Fruit fly (Drosophila melanogaster) whole organism, embryonic: ENCODE measurements around the gene CG43759.

Experiments used
- CG10366 ChIP-seq: fragments of 200-800 bp; sonication (Bioruptor generic); IDR thresholded peaks from 2 replicates; pipeline ENCODE4 v1.3.6; 2022; ENCODE audit warnings: missing biosample characterization, missing genetic modification characterization
- CG10654 ChIP-seq: fragments of 200-800 bp; sonication (Bioruptor generic); optimal IDR thresholded peaks from 2 replicates; lab custom pipeline; 2016; ENCODE audit warnings: missing biosample characterization, missing genetic modification characterization
- CG10959 ChIP-seq: fragments of 200-800 bp; sonication (Bioruptor generic); IDR thresholded peaks from 2 replicates; pipeline ENCODE4 v1.3.6; 2022; ENCODE audit warnings: missing biosample characterization, missing genetic modification characterization
- CG11456 ChIP-seq: fragments of 200-800 bp; sonication (Bioruptor generic); IDR thresholded peaks from 3 replicates; pipeline ENCODE4 v1.3.6; 2022; ENCODE audit warnings: missing biosample characterization, missing genetic modification characterization
- CG12219 ChIP-seq: fragments of 200-800 bp; sonication (Bioruptor generic); optimal IDR thresholded peaks from 3 replicates; lab custom pipeline; 2018; ENCODE audit warnings: missing biosample characterization, mild to moderate bottlenecking, missing genetic modification characterization
- CG13296 ChIP-seq: fragments of 200-800 bp; sonication (Bioruptor generic); optimal IDR thresholded peaks from 3 replicates; lab custom pipeline; 2018; ENCODE audit warnings: missing biosample characterization, mild to moderate bottlenecking, missing genetic modification characterization
- CG14441 ChIP-seq: fragments of 200-800 bp; sonication (Bioruptor generic); IDR thresholded peaks from 2 replicates; pipeline ENCODE4 v1.3.6; 2022; ENCODE audit warnings: missing biosample characterization, missing genetic modification characterization
- CG15269 ChIP-seq: fragments of 200-800 bp; sonication (Bioruptor generic); optimal IDR thresholded peaks from 2 replicates; lab custom pipeline; 2018; ENCODE audit warnings: missing biosample characterization, mild to moderate bottlenecking, missing genetic modification characterization, moderate library complexity
- CG15514 ChIP-seq: fragments of 200-800 bp; sonication (Bioruptor generic); optimal IDR thresholded peaks from 3 replicates; lab custom pipeline; 2017; ENCODE audit warnings: missing biosample characterization, missing genetic modification characterization, mild to moderate bottlenecking, moderate library complexity, missing genetic modification reagents
- CG1603 ChIP-seq: fragments of 200-800 bp; sonication (Bioruptor generic); optimal IDR thresholded peaks from 2 replicates; lab custom pipeline; 2019; ENCODE audit warnings: missing biosample characterization, mild to moderate bottlenecking, missing genetic modification characterization, moderate library complexity
- CG17612 ChIP-seq: fragments of 200-800 bp; sonication (Bioruptor generic); IDR thresholded peaks from 2 replicates; pipeline ENCODE4 v1.3.6; 2022; ENCODE audit warnings: missing biosample characterization, missing genetic modification characterization
- CG1832 ChIP-seq: fragments of 200-800 bp; sonication (Bioruptor generic); optimal IDR thresholded peaks from 2 replicates; lab custom pipeline; 2017; ENCODE audit warnings: missing biosample characterization, mild to moderate bottlenecking, missing genetic modification characterization, inconsistent platforms
- CG18764 ChIP-seq: fragments of 200-800 bp; sonication (Bioruptor generic); optimal IDR thresholded peaks from 3 replicates; lab custom pipeline; 2016; ENCODE audit warnings: missing biosample characterization, missing genetic modification characterization
- CG2712 ChIP-seq: fragments of 200-800 bp; optimal IDR thresholded peaks from 3 replicates; lab custom pipeline; 2019; ENCODE audit warnings: missing biosample characterization, mild to moderate bottlenecking, missing genetic modification characterization, moderate library complexity
- CG6272 ChIP-seq: fragments of 200-800 bp; sonication (Bioruptor generic); IDR thresholded peaks from 2 replicates; pipeline ENCODE4 v1.3.6; 2022; ENCODE audit warnings: missing biosample characterization, missing genetic modification characterization
- CG7357 ChIP-seq: fragments of 200-800 bp; sonication (Bioruptor generic); IDR thresholded peaks from 3 replicates; pipeline ENCODE4 v1.3.6; 2022; ENCODE audit warnings: missing biosample characterization, missing genetic modification characterization
- CG7928 ChIP-seq: fragments of 200-800 bp; sonication (Bioruptor generic); optimal IDR thresholded peaks from 2 replicates; lab custom pipeline; 2017; ENCODE audit warnings: missing biosample characterization, mild to moderate bottlenecking, missing genetic modification characterization
- CG8290 ChIP-seq, 3 experiments: fragments of 200-800 bp; sonication (Bioruptor generic); optimal IDR thresholded peaks; 2 replicates each; lab custom pipeline; 2016 to 2019; ENCODE audit warnings: missing biosample characterization in 3 of 3, missing genetic modification characterization in 3 of 3, mild to moderate bottlenecking in 2 of 3, moderate library complexity in 1 of 3
- CG9727 ChIP-seq: fragments of 200-800 bp; sonication (Bioruptor generic); optimal IDR thresholded peaks from 3 replicates; lab custom pipeline; 2017; ENCODE audit warnings: missing biosample characterization, mild to moderate bottlenecking, missing genetic modification characterization
- CG9797 ChIP-seq: fragments of 200-800 bp; sonication (Bioruptor generic); optimal IDR thresholded peaks from 3 replicates; lab custom pipeline; 2018; ENCODE audit warnings: missing biosample characterization, mild to moderate bottlenecking, missing genetic modification characterization
- CG9876 ChIP-seq: fragments of 200-800 bp; sonication (Bioruptor generic); optimal IDR thresholded peaks from 2 replicates; lab custom pipeline; 2016; ENCODE audit warnings: missing biosample characterization, missing genetic modification characterization
- CTCF ChIP-seq: fragments of 200-800 bp; sonication (Bioruptor generic); optimal IDR thresholded peaks from 2 replicates; lab custom pipeline; 2017; ENCODE audit warnings: missing biosample characterization, mild to moderate bottlenecking, missing genetic modification characterization, moderate library complexity
- Deaf1 ChIP-seq: fragments of 200-800 bp; optimal IDR thresholded peaks from 3 replicates; lab custom pipeline; 2019; ENCODE audit warnings: missing biosample characterization, mild to moderate bottlenecking, missing genetic modification characterization, moderate library complexity
- Dek ChIP-seq: fragments of 200-800 bp; sonication (Bioruptor generic); optimal IDR thresholded peaks from 3 replicates; lab custom pipeline; 2019; ENCODE audit warnings: missing biosample characterization, mild to moderate bottlenecking, missing genetic modification characterization, moderate library complexity
- HLH3B ChIP-seq: fragments of 200-800 bp; sonication (Bioruptor generic); IDR thresholded peaks from 2 replicates; pipeline ENCODE4 v1.3.6; 2022; ENCODE audit warnings: missing biosample characterization, missing genetic modification characterization
- HLH4C ChIP-seq: fragments of 200-800 bp; sonication (Bioruptor generic); IDR thresholded peaks from 3 replicates; pipeline ENCODE4 v1.3.6; 2022; ENCODE audit warnings: missing biosample characterization, missing genetic modification characterization; ENCODE audit not compliant: partially characterized antibody
- Hmr ChIP-seq: fragments of 200-800 bp; sonication (Bioruptor generic); optimal IDR thresholded peaks from 3 replicates; lab custom pipeline; 2017; ENCODE audit warnings: mild to moderate bottlenecking, missing biosample characterization, missing genetic modification reagents, missing genetic modification characterization
- Hsf ChIP-seq: fragments of 200-800 bp; sonication (Bioruptor generic); optimal IDR thresholded peaks from 3 replicates; lab custom pipeline; 2016; ENCODE audit warnings: missing biosample characterization, missing genetic modification characterization
- Mad ChIP-seq: fragments of 200-800 bp; sonication (Bioruptor generic); optimal IDR thresholded peaks from 2 replicates; lab custom pipeline; 2016; ENCODE audit warnings: missing biosample characterization, missing genetic modification characterization
- Med ChIP-seq: fragments of 200-800 bp; sonication (Bioruptor generic); peaks from one replicate; lab custom pipeline; 2016; ENCODE audit warnings: missing biosample characterization, missing genetic modification characterization, mild to moderate bottlenecking, inconsistent platforms, moderate library complexity
- Mrtf ChIP-seq: fragments of 200-800 bp; sonication (Bioruptor generic); IDR thresholded peaks from 3 replicates; pipeline ENCODE4 v1.3.6; 2022; ENCODE audit warnings: missing biosample characterization, missing genetic modification characterization
- PHDP ChIP-seq: fragments of 200-800 bp; sonication (Bioruptor generic); optimal IDR thresholded peaks from 3 replicates; lab custom pipeline; 2018; ENCODE audit warnings: missing biosample characterization, mild to moderate bottlenecking, missing genetic modification characterization, moderate library complexity
- Rfx ChIP-seq: fragments of 200-800 bp; sonication (Bioruptor generic); IDR thresholded peaks from 2 replicates; pipeline ENCODE4 v1.3.6; 2022; ENCODE audit warnings: missing biosample characterization, missing genetic modification characterization
- Rx ChIP-seq: fragments of 200-800 bp; sonication (Bioruptor generic); IDR thresholded peaks from 2 replicates; pipeline ENCODE4 v1.3.6; 2022; ENCODE audit warnings: missing biosample characterization, missing genetic modification characterization
- Usf ChIP-seq: fragments of 200-800 bp; sonication (Bioruptor generic); optimal IDR thresholded peaks from 2 replicates; lab custom pipeline; 2017; ENCODE audit warnings: missing genotype, missing biosample characterization, missing genetic modification characterization
- caup ChIP-seq: fragments of 200-800 bp; sonication (Bioruptor generic); optimal IDR thresholded peaks from 3 replicates; lab custom pipeline; 2017; ENCODE audit warnings: missing biosample characterization, mild to moderate bottlenecking, missing genetic modification characterization, moderate library complexity; ENCODE audit not compliant: severe bottlenecking
- dmrt11E ChIP-seq: fragments of 200-800 bp; sonication (Bioruptor generic); optimal IDR thresholded peaks from 3 replicates; lab custom pipeline; 2018; ENCODE audit warnings: missing biosample characterization, mild to moderate bottlenecking, missing genetic modification characterization, moderate library complexity
- en ChIP-seq: fragments of 200-800 bp; sonication (Bioruptor generic); optimal IDR thresholded peaks from 2 replicates; lab custom pipeline; 2016; ENCODE audit warnings: missing biosample characterization, missing genetic modification characterization
- eve ChIP-seq, 2 experiments: fragments of >200 bp; optimal IDR thresholded peaks; 2 replicates each; lab custom pipeline; 2017; ENCODE audit warnings: missing biosample characterization in 2 of 2, missing genetic modification characterization in 2 of 2
- luna ChIP-seq: fragments of 200-800 bp; sonication (Bioruptor generic); optimal IDR thresholded peaks from 2 replicates; lab custom pipeline; 2016; ENCODE audit warnings: missing biosample characterization, missing genetic modification characterization
- org-1 ChIP-seq: fragments of 200-800 bp; sonication (Bioruptor generic); optimal IDR thresholded peaks from 2 replicates; lab custom pipeline; 2017; ENCODE audit warnings: missing biosample characterization, missing genetic modification characterization
- pb ChIP-seq: fragments of 200-800 bp; sonication (Bioruptor generic); optimal IDR thresholded peaks from 3 replicates; lab custom pipeline; 2016; ENCODE audit warnings: missing biosample characterization, missing genetic modification characterization
- pfk ChIP-seq: fragments of 200-800 bp; sonication (Bioruptor generic); optimal IDR thresholded peaks from 2 replicates; lab custom pipeline; 2018; ENCODE audit warnings: missing biosample characterization, mild to moderate bottlenecking, missing genetic modification characterization, moderate library complexity
- pros ChIP-seq: fragments of 200-800 bp; sonication (Bioruptor generic); optimal IDR thresholded peaks from 3 replicates; lab custom pipeline; 2019; ENCODE audit warnings: missing biosample characterization, mild to moderate bottlenecking, missing genetic modification characterization, moderate library complexity
- row ChIP-seq: fragments of 200-800 bp; sonication (Bioruptor generic); IDR thresholded peaks from 3 replicates; pipeline ENCODE4 v1.3.6; 2022; ENCODE audit warnings: missing biosample characterization, missing genetic modification characterization
- sens ChIP-seq: fragments of 200-800 bp; sonication (Bioruptor generic); peaks from one replicate; lab custom pipeline; 2016; ENCODE audit warnings: missing biosample characterization, missing genetic modification characterization
- sens-2 ChIP-seq: fragments of 200-800 bp; sonication (Bioruptor generic); IDR thresholded peaks from 2 replicates; pipeline ENCODE4 v1.3.6; 2022; ENCODE audit warnings: missing biosample characterization, missing genetic modification characterization
- sug ChIP-seq: fragments of 200-800 bp; optimal IDR thresholded peaks from 2 replicates; lab custom pipeline; 2019; ENCODE audit warnings: missing biosample characterization, mild to moderate bottlenecking, missing genetic modification characterization, moderate library complexity
- trem ChIP-seq: fragments of 200-800 bp; optimal IDR thresholded peaks from 3 replicates; lab custom pipeline; 2019; ENCODE audit warnings: missing biosample characterization, mild to moderate bottlenecking, missing genetic modification characterization, moderate library complexity
- zen ChIP-seq: fragments of 200-800 bp; sonication (Bioruptor generic); optimal IDR thresholded peaks from 3 replicates; lab custom pipeline; 2018; ENCODE audit warnings: missing biosample characterization, mild to moderate bottlenecking, missing genetic modification characterization, moderate library complexity
- zen2 ChIP-seq: fragments of 200-800 bp; sonication (Bioruptor generic); IDR thresholded peaks from 3 replicates; pipeline ENCODE4 v1.3.6; 2022; ENCODE audit warnings: missing biosample characterization, missing genetic modification characterization; ENCODE audit not compliant: partially characterized antibody

CG43759 gene

DNA sequence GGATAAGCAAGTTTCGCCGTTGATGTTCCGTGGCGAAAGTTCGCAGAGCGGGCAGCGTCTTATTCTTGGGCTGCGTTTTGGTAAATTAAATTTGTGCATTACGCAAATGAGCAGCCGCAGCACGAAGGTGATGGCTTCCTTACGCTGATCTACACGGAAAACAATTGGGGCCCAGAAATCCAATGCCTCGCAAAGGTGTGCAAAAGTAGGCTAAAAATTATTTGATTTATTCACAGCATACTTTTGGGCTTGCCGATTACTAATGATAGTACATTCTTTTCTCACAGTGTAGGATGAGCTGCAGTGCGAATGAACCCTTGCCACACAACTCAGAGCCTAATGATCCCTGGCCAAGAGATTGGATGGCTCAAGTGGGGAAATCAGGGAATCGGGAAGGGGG, 110.1 kb downstream of the CG43759 start:
- TF ChIP-seq CG10654 (GFP tag; lab: Kevin White, UChicago) = no peak
- TF ChIP-seq Deaf1 (tag; lab: Kevin White, UChicago) = no peak
- TF ChIP-seq sug (tag; lab: Kevin White, UChicago) = no peak
- TF ChIP-seq zen2 = no peak
- TF ChIP-seq CG7928 (GFP tag; lab: Kevin White, UChicago) = no peak
- TF ChIP-seq CG9797 (GFP tag; lab: Kevin White, UChicago) = no peak
- no peak for TF ChIP-seq Mrtf
- TF ChIP-seq CG7357 (GFP tag; lab: Robert Waterston, UW) = 0 out of 3 replicates have a peak, but pooled peaks have one; percentile 5
- 0 out of 3 replicates have a peak, but pooled peaks have one; percentile 9 for TF ChIP-seq row (GFP tag; lab: Robert Waterston, UW)
- TF ChIP-seq CG17612 = peak; percentile 77
- peak; percentile 55 for TF ChIP-seq Med
- no peak for TF ChIP-seq CG13296 (GFP tag; lab: Kevin White, UChicago)
- 0 out of 2 replicates have a peak, but pooled peaks have one; percentile 7 for TF ChIP-seq Rx (GFP tag; lab: Robert Waterston, UW)
- no peak for TF ChIP-seq Hmr
- TF ChIP-seq luna (GFP tag; lab: Kevin White, UChicago) = no peak
- TF ChIP-seq dmrt11E = no peak
- TF ChIP-seq CG2712 (tag; lab: Kevin White, UChicago) = no peak
- no peak for TF ChIP-seq org-1 (GFP tag; lab: Kevin White, UChicago)
- TF ChIP-seq CG15269 (tag; lab: Kevin White, UChicago) = no peak
- TF ChIP-seq trem (tag; lab: Kevin White, UChicago) = no peak
- TF ChIP-seq CG11456 (GFP tag; lab: Robert Waterston, UW) = 0 out of 3 replicates have a peak, but pooled peaks have one; percentile 54
- TF ChIP-seq Mad (GFP tag; lab: Kevin White, UChicago) = no peak
- TF ChIP-seq CG1603 = peak; percentile 15
- TF ChIP-seq CG18764 (GFP tag; lab: Kevin White, UChicago) = no peak
- no peak for TF ChIP-seq CG9727
- no peak for TF ChIP-seq pros (GFP tag; lab: Kevin White, UChicago)
- TF ChIP-seq CG8290 (GFP tag; optimal IDR thresholded peaks at IDR 0.05; lab: Kevin White, UChicago) = peak; percentile 66
- TF ChIP-seq CG8290 (tag; optimal IDR thresholded peaks at IDR 0.05; lab: Kevin White, UChicago) = peak; percentile 26 to 36

DNA sequence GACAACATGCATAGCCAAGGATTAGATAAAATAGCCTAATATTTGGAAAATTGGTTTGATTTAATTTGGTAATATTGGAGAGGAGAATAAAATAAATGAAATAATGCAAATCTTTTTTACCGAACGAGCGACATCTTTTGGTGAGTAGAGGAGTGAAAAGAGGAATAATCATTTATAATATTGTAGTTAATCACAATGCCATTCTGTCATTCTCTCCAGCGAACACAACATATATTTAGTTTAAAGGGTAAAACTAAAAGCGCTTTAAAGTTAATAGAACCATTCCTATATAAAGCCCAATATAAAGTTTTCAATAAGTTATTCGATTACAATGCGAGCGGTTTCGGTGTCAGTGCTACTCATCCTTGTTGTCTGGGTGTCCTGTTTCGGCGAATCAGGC, 120.0 kb downstream of the CG43759 start, which contains the start of gene Diedel3:
Diedel3 (plus strand) TSS at position 301 of the 400 bp plus-strand sequence.
- no peak for TF ChIP-seq CG6272
- TF ChIP-seq PHDP (tag; lab: Kevin White, UChicago) = no peak
- no peak for TF ChIP-seq pb (GFP tag; lab: Kevin White, UChicago)
- peak; percentile 55 for TF ChIP-seq CTCF
- no peak for TF ChIP-seq caup (GFP tag; lab: Kevin White, UChicago)
- TF ChIP-seq Hsf (GFP tag; lab: Kevin White, UChicago) = no peak
- TF ChIP-seq CG15514 (GFP tag; lab: Kevin White, UChicago) = no peak
- no peak for TF ChIP-seq CG12219
- TF ChIP-seq eve (GFP tag; optimal IDR thresholded peaks at IDR 0.05; lab: Kevin White, UChicago) = no peak
- peak; percentile 11 for TF ChIP-seq sens (GFP tag; lab: Kevin White, UChicago)

DNA sequence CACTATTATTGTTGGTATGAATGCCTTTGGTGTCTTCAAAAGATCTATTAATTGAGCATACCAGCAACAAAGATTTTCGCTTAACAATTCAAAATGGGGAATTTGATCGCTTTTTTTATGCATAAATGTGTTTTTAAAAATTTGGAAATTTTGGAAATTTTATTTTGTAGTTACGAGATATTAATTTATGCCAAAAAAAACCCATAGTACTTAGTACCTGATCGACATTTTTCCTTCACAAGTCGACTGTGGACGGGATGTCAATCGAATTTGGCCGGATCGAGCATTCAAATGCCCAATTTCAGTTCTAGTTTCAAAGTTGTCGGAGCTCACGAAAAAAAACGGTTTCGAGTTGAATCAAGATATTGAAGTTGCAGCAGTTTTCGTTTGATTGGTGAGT, 126.5 kb downstream of the CG43759 start, which contains the start of gene CG14190:
CG14190 (plus strand) TSS at position 301 of the 400 bp plus-strand sequence.
- TF ChIP-seq HLH3B (no peak), sens-2 (GFP tag; lab: Robert Waterston, UW) (no peak), CG10959 (GFP tag; lab: Robert Waterston, UW) (no peak), Rfx (GFP tag; lab: Robert Waterston, UW) (no peak), CG10366 (GFP tag; lab: Robert Waterston, UW) (no peak), Dek (tag; lab: Kevin White, UChicago) (no peak), HLH4C (GFP tag; lab: Robert Waterston, UW) (no peak), pfk (GFP tag; lab: Kevin White, UChicago) (no peak), CG9876 (GFP tag; lab: Kevin White, UChicago) (no peak), CG1832 (no peak), Usf (no peak), CG14441 (GFP tag; lab: Robert Waterston, UW) (no peak), zen (tag; lab: Kevin White, UChicago) (no peak), en (GFP tag; lab: Kevin White, UChicago) (no peak)
